Fruit fly (Drosophila melanogaster) whole organism, embryonic: ENCODE data around the gene eEF1delta.

ENCODE experiments used
- BtbVII ChIP-seq: fragments of 200-800 bp; sonication (Bioruptor generic); optimal IDR thresholded peaks from 3 replicates; lab custom pipeline; 2017; ENCODE audit warnings: missing biosample characterization, mild to moderate bottlenecking, missing genetic modification characterization
- Bteb2 ChIP-seq: fragments of 200-800 bp; sonication (Bioruptor generic); optimal IDR thresholded peaks from 2 replicates; lab custom pipeline; 2016; ENCODE audit warnings: missing biosample characterization, missing genetic modification characterization
- CG10267 ChIP-seq: fragments of 200-800 bp; sonication (Bioruptor generic); optimal IDR thresholded peaks from 2 replicates; lab custom pipeline; 2018; ENCODE audit warnings: missing biosample characterization, mild to moderate bottlenecking, missing genetic modification characterization, moderate library complexity
- CG11247 ChIP-seq: fragments of 200-800 bp; sonication (Bioruptor generic); IDR thresholded peaks from 2 replicates; pipeline ENCODE4 v1.3.6; 2022; ENCODE audit warnings: missing biosample characterization, missing genetic modification characterization
- CG12071 ChIP-seq: fragments of 200-800 bp; sonication (Bioruptor generic); optimal IDR thresholded peaks from 3 replicates; lab custom pipeline; 2018; ENCODE audit warnings: missing biosample characterization, mild to moderate bottlenecking, missing genetic modification characterization
- CG13624 ChIP-seq: fragments of 200-800 bp; sonication (Bioruptor generic); optimal IDR thresholded peaks from 2 replicates; lab custom pipeline; 2016; ENCODE audit warnings: missing biosample characterization, missing genetic modification characterization
- CG14014 ChIP-seq: fragments of 200-800 bp; sonication (Bioruptor generic); IDR thresholded peaks from 2 replicates; pipeline ENCODE4 v1.3.6; 2022; ENCODE audit warnings: missing biosample characterization, missing genetic modification characterization
- CG15073 ChIP-seq: fragments of 200-800 bp; sonication (Bioruptor generic); optimal IDR thresholded peaks from 2 replicates; lab custom pipeline; 2016; ENCODE audit warnings: missing biosample characterization, missing genetic modification characterization
- CG16779 ChIP-seq: fragments of 200-800 bp; sonication (Bioruptor generic); IDR thresholded peaks from 2 replicates; pipeline ENCODE4 v1.3.6; 2022; ENCODE audit warnings: missing biosample characterization, missing genetic modification characterization
- CG17802 ChIP-seq: fragments of 200-800 bp; sonication (Bioruptor generic); optimal IDR thresholded peaks from 2 replicates; lab custom pipeline; 2018; ENCODE audit warnings: missing biosample characterization, mild to moderate bottlenecking, missing genetic modification characterization, moderate library complexity
- CG17829 ChIP-seq: fragments of 200-800 bp; optimal IDR thresholded peaks from 2 replicates; lab custom pipeline; 2019; ENCODE audit warnings: missing biosample characterization, mild to moderate bottlenecking, missing genetic modification characterization, moderate library complexity
- CG1792 ChIP-seq: fragments of 200-800 bp; sonication (Bioruptor generic); optimal IDR thresholded peaks from 2 replicates; lab custom pipeline; 2016; ENCODE audit warnings: missing biosample characterization, missing genetic modification characterization
- CG18619 ChIP-seq: fragments of 200-800 bp; sonication (Bioruptor generic); optimal IDR thresholded peaks from 3 replicates; lab custom pipeline; 2017; ENCODE audit warnings: missing biosample characterization, mild to moderate bottlenecking, missing genetic modification characterization
- CG18764 ChIP-seq: fragments of 200-800 bp; sonication (Bioruptor generic); optimal IDR thresholded peaks from 3 replicates; lab custom pipeline; 2016; ENCODE audit warnings: missing biosample characterization, missing genetic modification characterization
- CG2129 ChIP-seq: fragments of 200-800 bp; sonication (Bioruptor generic); IDR thresholded peaks from 2 replicates; pipeline ENCODE4 v1.3.6; 2022; ENCODE audit warnings: missing biosample characterization, missing genetic modification characterization; ENCODE audit not compliant: partially characterized antibody
- CG6272 ChIP-seq: fragments of 200-800 bp; sonication (Bioruptor generic); IDR thresholded peaks from 2 replicates; pipeline ENCODE4 v1.3.6; 2022; ENCODE audit warnings: missing biosample characterization, missing genetic modification characterization
- CG6683 ChIP-seq: fragments of 200-800 bp; sonication (Bioruptor generic); optimal IDR thresholded peaks from 2 replicates; lab custom pipeline; 2017; ENCODE audit warnings: missing biosample characterization, mild to moderate bottlenecking, missing genetic modification characterization, missing genetic modification reagents
- CG6854 ChIP-seq: fragments of 200-800 bp; sonication (Bioruptor generic); optimal IDR thresholded peaks from 3 replicates; lab custom pipeline; 2017; ENCODE audit warnings: missing biosample characterization, mild to moderate bottlenecking, missing genetic modification characterization
- CG7271 ChIP-seq: fragments of 200-800 bp; sonication (Bioruptor generic); optimal IDR thresholded peaks from 2 replicates; lab custom pipeline; 2018; ENCODE audit warnings: missing biosample characterization, mild to moderate bottlenecking, missing genetic modification characterization, moderate library complexity
- CG7839 ChIP-seq: fragments of 200-800 bp; sonication (Bioruptor generic); optimal IDR thresholded peaks from 3 replicates; lab custom pipeline; 2018; ENCODE audit warnings: missing biosample characterization, mild to moderate bottlenecking, missing genetic modification characterization, moderate library complexity
- CG8281 ChIP-seq: fragments of 200-800 bp; sonication (Bioruptor generic); optimal IDR thresholded peaks from 2 replicates; lab custom pipeline; 2018; ENCODE audit warnings: missing biosample characterization, mild to moderate bottlenecking, missing genetic modification characterization, moderate library complexity
- CG8359 ChIP-seq: fragments of 200-800 bp; sonication (Bioruptor generic); optimal IDR thresholded peaks from 2 replicates; lab custom pipeline; 2017; ENCODE audit warnings: missing biosample characterization, mild to moderate bottlenecking, missing genetic modification characterization, borderline replicate concordance
- CG9437 ChIP-seq: fragments of 200-800 bp; sonication (Bioruptor generic); optimal IDR thresholded peaks from 2 replicates; lab custom pipeline; 2018; ENCODE audit warnings: missing biosample characterization, mild to moderate bottlenecking, missing genetic modification characterization
- CG9932 ChIP-seq: fragments of 200-800 bp; sonication (Bioruptor generic); IDR thresholded peaks from 2 replicates; pipeline ENCODE4 v1.3.6; 2022; ENCODE audit warnings: missing biosample characterization, missing genetic modification characterization
- Dref ChIP-seq: fragments of 200-800 bp; sonication (Bioruptor generic); IDR thresholded peaks from 2 replicates; pipeline ENCODE4 v1.3.6; 2022; ENCODE audit warnings: missing biosample characterization, missing genetic modification characterization
- HmgD ChIP-seq: fragments of 200-800 bp; sonication (Bioruptor generic); optimal IDR thresholded peaks from 3 replicates; lab custom pipeline; 2016; ENCODE audit warnings: missing biosample characterization, missing genetic modification characterization
- Hmx ChIP-seq: fragments of 200-800 bp; sonication (Bioruptor generic); optimal IDR thresholded peaks from 2 replicates; lab custom pipeline; 2016; ENCODE audit warnings: missing biosample characterization, missing genetic modification characterization
- Kr ChIP-seq: fragments of 200-800 bp; sonication (Bioruptor generic); optimal IDR thresholded peaks from 2 replicates; lab custom pipeline; 2017; ENCODE audit warnings: missing biosample characterization, mild to moderate bottlenecking, missing genetic modification characterization
- Mad ChIP-seq: fragments of 200-800 bp; sonication (Bioruptor generic); optimal IDR thresholded peaks from 2 replicates; lab custom pipeline; 2016; ENCODE audit warnings: missing biosample characterization, missing genetic modification characterization
- Myb ChIP-seq: fragments of 200-800 bp; sonication (Bioruptor generic); optimal IDR thresholded peaks from 2 replicates; lab custom pipeline; 2016; ENCODE audit warnings: missing biosample characterization, missing genetic modification characterization
- NK7.1 ChIP-seq: fragments of 200-800 bp; sonication (Bioruptor generic); optimal IDR thresholded peaks from 3 replicates; lab custom pipeline; 2016; ENCODE audit warnings: missing biosample characterization, missing genetic modification characterization
- Opbp ChIP-seq: fragments of 200-800 bp; sonication (Bioruptor generic); IDR thresholded peaks from 3 replicates; pipeline ENCODE4 v1.3.6; 2022; ENCODE audit warnings: missing biosample characterization, missing genetic modification characterization; ENCODE audit not compliant: partially characterized antibody
- Sox100B ChIP-seq: fragments of 200-800 bp; sonication (Bioruptor generic); optimal IDR thresholded peaks from 3 replicates; lab custom pipeline; 2018; ENCODE audit warnings: missing biosample characterization, mild to moderate bottlenecking, missing genetic modification characterization
- Spps ChIP-seq: fragments of 200-800 bp; sonication (Bioruptor generic); optimal IDR thresholded peaks from 2 replicates; lab custom pipeline; 2018; ENCODE audit warnings: missing biosample characterization, mild to moderate bottlenecking, missing genetic modification characterization
- Xbp1 ChIP-seq: fragments of 200-800 bp; sonication (Bioruptor generic); optimal IDR thresholded peaks from 3 replicates; lab custom pipeline; 2016; ENCODE audit warnings: missing biosample characterization, mild to moderate bottlenecking, missing genetic modification characterization
- YL-1 ChIP-seq: fragments of 200-800 bp; sonication (Bioruptor generic); optimal IDR thresholded peaks from 3 replicates; lab custom pipeline; 2017; ENCODE audit warnings: missing biosample characterization, mild to moderate bottlenecking, missing genetic modification characterization
- aop ChIP-seq: fragments of 200-800 bp; sonication (Bioruptor generic); IDR thresholded peaks from 2 replicates; pipeline ENCODE4 v1.3.6; 2022; ENCODE audit warnings: missing biosample characterization, missing genetic modification characterization
- az2 ChIP-seq: fragments of 200-800 bp; sonication (Bioruptor generic); optimal IDR thresholded peaks from 3 replicates; lab custom pipeline; 2016; ENCODE audit warnings: missing biosample characterization, missing genetic modification characterization
- bowl ChIP-seq: fragments of 200-800 bp; sonication (Bioruptor generic); IDR thresholded peaks from 2 replicates; pipeline ENCODE4 v1.3.6; 2022; ENCODE audit warnings: missing biosample characterization, missing genetic modification characterization
- bsh ChIP-seq, 2 experiments: fragments of 200-800 bp; sonication (Bioruptor generic); optimal IDR thresholded peaks; 2 replicates each; lab custom pipeline; 2017 to 2018; ENCODE audit warnings: mild to moderate bottlenecking in 2 of 2, missing biosample characterization in 2 of 2, missing genetic modification characterization in 2 of 2, moderate library complexity in 1 of 2
- chinmo ChIP-seq: fragments of 200-800 bp; sonication (Bioruptor generic); IDR thresholded peaks from 4 replicates; pipeline ENCODE4 v1.3.6; 2022; ENCODE audit warnings: missing biosample characterization, missing genetic modification characterization; ENCODE audit not compliant: partially characterized antibody
- dmrt99B ChIP-seq: fragments of 200-800 bp; sonication (Bioruptor generic); optimal IDR thresholded peaks from 2 replicates; lab custom pipeline; 2018; ENCODE audit warnings: missing biosample characterization, mild to moderate bottlenecking, missing genetic modification characterization, moderate library complexity
- esg ChIP-seq: fragments of 200-800 bp; sonication (Bioruptor generic); conservative IDR thresholded peaks from 2 replicates; pipeline ENCODE4 v1.3.6; 2022; ENCODE audit warnings: missing biosample characterization, missing genetic modification characterization
- ewg ChIP-seq: fragments of 200-800 bp; sonication (Bioruptor generic); optimal IDR thresholded peaks from 3 replicates; lab custom pipeline; 2017; ENCODE audit warnings: mild to moderate bottlenecking, missing biosample characterization, missing genetic modification reagents, missing genetic modification characterization
- fd96Cb ChIP-seq: fragments of 200-800 bp; sonication (Bioruptor generic); optimal IDR thresholded peaks from 2 replicates; lab custom pipeline; 2018; ENCODE audit warnings: missing biosample characterization, mild to moderate bottlenecking, missing genetic modification characterization, moderate library complexity
- hkb ChIP-seq, 2 experiments: fragments of 200-800 bp in 1 of 2; fragments of >200 bp in 1 of 2; sonication (Bioruptor generic) in 1 of 2; IDR thresholded peaks in 1 of 2; optimal IDR thresholded peaks in 1 of 2; 2 replicates each; pipeline versions ENCODE4 v1.3.6 to Lab custom; 2017 to 2022; ENCODE audit warnings: missing biosample characterization in 1 of 2, missing genetic modification characterization in 1 of 2
- lbe ChIP-seq: fragments of 200-800 bp; sonication (Bioruptor generic); optimal IDR thresholded peaks from 2 replicates; lab custom pipeline; 2016; ENCODE audit warnings: missing biosample characterization, mild to moderate bottlenecking, missing genetic modification characterization
- luna ChIP-seq: fragments of 200-800 bp; sonication (Bioruptor generic); optimal IDR thresholded peaks from 2 replicates; lab custom pipeline; 2016; ENCODE audit warnings: missing biosample characterization, missing genetic modification characterization
- rib ChIP-seq: fragments of 200-800 bp; sonication (Bioruptor generic); IDR thresholded peaks from 2 replicates; pipeline ENCODE4 v1.3.6; 2022; ENCODE audit warnings: missing biosample characterization, missing genetic modification characterization
- shn ChIP-seq: fragments of 200-800 bp; sonication (Bioruptor generic); optimal IDR thresholded peaks from 3 replicates; lab custom pipeline; 2016; ENCODE audit warnings: missing biosample characterization, missing genetic modification characterization
- zf30C ChIP-seq: fragments of 200-800 bp; sonication (Bioruptor generic); optimal IDR thresholded peaks from 3 replicates; lab custom pipeline; 2018; ENCODE audit warnings: missing biosample characterization, mild to moderate bottlenecking, missing genetic modification characterization

The eEF1delta gene

DNA sequence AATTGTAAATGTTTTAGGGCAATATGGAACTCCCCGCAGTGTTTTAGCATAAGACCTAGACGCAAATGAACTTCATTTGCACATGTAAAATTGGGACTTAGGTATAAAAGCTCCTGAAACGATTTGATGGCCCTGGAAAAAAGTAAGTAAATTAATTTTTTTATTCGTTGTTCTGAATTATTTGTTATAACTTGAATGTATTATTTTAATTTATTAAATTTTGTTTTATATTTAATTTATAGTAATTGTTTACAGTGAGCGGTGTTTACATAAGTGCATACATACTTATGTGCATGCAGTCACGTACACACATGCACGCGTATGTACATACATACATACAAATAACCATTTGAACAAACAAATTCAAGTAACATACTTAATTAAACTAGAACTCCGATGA is 44.1 kb downstream of the eEF1delta start (continued):
- no peak for TF ChIP-seq dmrt99B
- TF ChIP-seq Xbp1, result no peak
- peak; percentile 45 for TF ChIP-seq fd96Cb
- no peak for TF ChIP-seq NK7.1
- no peak for TF ChIP-seq ewg (GFP tag; lab: Kevin White, UChicago)
- no peak for TF ChIP-seq Dref (GFP tag; lab: Robert Waterston, UW)
- peak in 1 of 2 experiments; percentile 42 for TF ChIP-seq bsh (GFP tag; optimal IDR thresholded peaks at IDR 0.05; lab: Kevin White, UChicago)
- TF ChIP-seq CG14014, result no peak
- TF ChIP-seq bowl (GFP tag; lab: Robert Waterston, UW), result no peak
- TF ChIP-seq lbe (GFP tag; lab: Kevin White, UChicago), result no peak
- no peak for TF ChIP-seq CG1792 (GFP tag; lab: Kevin White, UChicago)
- peak; percentile 22 for TF ChIP-seq CG8359 (GFP tag; lab: Kevin White, UChicago)
- TF ChIP-seq luna, result no peak
- TF ChIP-seq Myb, result no peak
- TF ChIP-seq CG16779 (GFP tag; lab: Robert Waterston, UW), result no peak
- TF ChIP-seq CG10267, result peak; percentile 57
- peak; percentile 29 for TF ChIP-seq CG17802 (tag; lab: Kevin White, UChicago)
- no peak for TF ChIP-seq chinmo (GFP tag; lab: Robert Waterston, UW)
- no peak for TF ChIP-seq esg (GFP tag; lab: Robert Waterston, UW)
- no peak for TF ChIP-seq CG11247 (GFP tag; lab: Robert Waterston, UW)
- TF ChIP-seq CG7271, result peak; percentile 41
- peak; percentile 69 for TF ChIP-seq CG17829 (tag; lab: Kevin White, UChicago)
- no peak for TF ChIP-seq CG12071 (GFP tag; lab: Kevin White, UChicago)
- TF ChIP-seq CG9932 (GFP tag; lab: Robert Waterston, UW), result no peak
- no peak for TF ChIP-seq hkb (optimal IDR thresholded peaks at IDR 0.05; lab: Kevin White, UChicago)
- peak; percentile 48 for TF ChIP-seq hkb (GFP tag; IDR thresholded peaks at IDR 0.05; lab: Robert Waterston, UW)
- no peak for TF ChIP-seq Opbp
- no peak for TF ChIP-seq CG8281 (tag; lab: Kevin White, UChicago)
- no peak for TF ChIP-seq CG18619 (GFP tag; lab: Kevin White, UChicago)
- TF ChIP-seq CG9437 (GFP tag; lab: Kevin White, UChicago), result peak; percentile 6
- no peak for TF ChIP-seq aop (GFP tag; lab: Robert Waterston, UW)
- TF ChIP-seq Kr (GFP tag; lab: Kevin White, UChicago), result no peak
- peak; percentile 5 for TF ChIP-seq CG18764 (GFP tag; lab: Kevin White, UChicago)
- TF ChIP-seq zf30C, result no peak
- peak; percentile 23 for TF ChIP-seq az2
- TF ChIP-seq Mad (GFP tag; lab: Kevin White, UChicago), result no peak
- no peak for TF ChIP-seq BtbVII (GFP tag; lab: Kevin White, UChicago)
- no peak for TF ChIP-seq CG6683 (GFP tag; lab: Kevin White, UChicago)
- no peak for TF ChIP-seq CG6272 (GFP tag; lab: Robert Waterston, UW)
- peak; percentile 54 for TF ChIP-seq Spps (tag; lab: Kevin White, UChicago)
- TF ChIP-seq CG6854 (GFP tag; lab: Kevin White, UChicago), result no peak
- TF ChIP-seq Sox100B (GFP tag; lab: Kevin White, UChicago), result peak; percentile 63
- no peak for TF ChIP-seq CG7839 (tag; lab: Kevin White, UChicago)
- TF ChIP-seq Bteb2 (GFP tag; lab: Kevin White, UChicago), result no peak
- TF ChIP-seq rib (GFP tag; lab: Robert Waterston, UW), result no peak
- TF ChIP-seq HmgD (GFP tag; lab: Kevin White, UChicago), result no peak
- TF ChIP-seq Hmx (GFP tag; lab: Kevin White, UChicago), result no peak
- TF ChIP-seq CG15073 (GFP tag; lab: Kevin White, UChicago), result no peak
- TF ChIP-seq CG2129 (GFP tag; lab: Robert Waterston, UW), result no peak
- no peak for TF ChIP-seq shn (GFP tag; lab: Kevin White, UChicago)
- no peak for TF ChIP-seq CG13624 (GFP tag; lab: Kevin White, UChicago)
- peak; percentile 4 for TF ChIP-seq YL-1 (GFP tag; lab: Kevin White, UChicago)
